Fruit fly (Drosophila melanogaster) whole organism, embryonic: ENCODE measurements around the gene Rtc1.

Source experiments
- Aef1 ChIP-seq: fragments of 200-800 bp; sonication (Bioruptor generic); IDR thresholded peaks from 3 replicates; pipeline ENCODE4 v1.3.6; 2022; ENCODE audit warnings: missing biosample characterization, missing genetic modification characterization
- Atf6 ChIP-seq: fragments of 200-800 bp; sonication (Bioruptor generic); IDR thresholded peaks from 2 replicates; pipeline ENCODE4 v1.3.6; 2022; ENCODE audit warnings: missing biosample characterization, missing genetic modification characterization
- Bdp1 ChIP-seq: fragments of 200-800 bp; sonication (Bioruptor generic); optimal IDR thresholded peaks from 3 replicates; lab custom pipeline; 2016; ENCODE audit warnings: missing biosample characterization, missing genetic modification characterization
- CG10366 ChIP-seq: fragments of 200-800 bp; sonication (Bioruptor generic); IDR thresholded peaks from 2 replicates; pipeline ENCODE4 v1.3.6; 2022; ENCODE audit warnings: missing biosample characterization, missing genetic modification characterization
- CG10959 ChIP-seq: fragments of 200-800 bp; sonication (Bioruptor generic); IDR thresholded peaks from 2 replicates; pipeline ENCODE4 v1.3.6; 2022; ENCODE audit warnings: missing biosample characterization, missing genetic modification characterization
- CG11723 ChIP-seq: fragments of 200-800 bp; sonication (Bioruptor generic); optimal IDR thresholded peaks from 2 replicates; lab custom pipeline; 2017; ENCODE audit warnings: missing biosample characterization, mild to moderate bottlenecking, missing genetic modification characterization
- CG12219 ChIP-seq: fragments of 200-800 bp; sonication (Bioruptor generic); optimal IDR thresholded peaks from 3 replicates; lab custom pipeline; 2018; ENCODE audit warnings: missing biosample characterization, mild to moderate bottlenecking, missing genetic modification characterization
- CG12659 ChIP-seq: fragments of 200-800 bp; sonication (Bioruptor generic); optimal IDR thresholded peaks from 3 replicates; lab custom pipeline; 2017; ENCODE audit warnings: mild to moderate bottlenecking, missing biosample characterization, missing genetic modification reagents, missing genetic modification characterization
- CG13296 ChIP-seq: fragments of 200-800 bp; sonication (Bioruptor generic); optimal IDR thresholded peaks from 3 replicates; lab custom pipeline; 2018; ENCODE audit warnings: missing biosample characterization, mild to moderate bottlenecking, missing genetic modification characterization
- CG13894 ChIP-seq: fragments of 200-800 bp; sonication (Bioruptor generic); optimal IDR thresholded peaks from 3 replicates; lab custom pipeline; 2018; ENCODE audit warnings: missing biosample characterization, mild to moderate bottlenecking, missing genetic modification characterization, moderate library complexity
- CG14014 ChIP-seq: fragments of 200-800 bp; sonication (Bioruptor generic); IDR thresholded peaks from 2 replicates; pipeline ENCODE4 v1.3.6; 2022; ENCODE audit warnings: missing biosample characterization, missing genetic modification characterization
- CG15696 ChIP-seq: fragments of 200-800 bp; sonication (Bioruptor generic); optimal IDR thresholded peaks from 2 replicates; lab custom pipeline; 2019; ENCODE audit warnings: missing biosample characterization, mild to moderate bottlenecking, missing genetic modification characterization, moderate library complexity
- CG16863 ChIP-seq: fragments of 200-800 bp; sonication (Bioruptor generic); optimal IDR thresholded peaks from 3 replicates; lab custom pipeline; 2016; ENCODE audit warnings: missing biosample characterization, missing genetic modification characterization
- CG18262 ChIP-seq: fragments of 200-800 bp; optimal IDR thresholded peaks from 3 replicates; lab custom pipeline; 2019; ENCODE audit warnings: missing biosample characterization, mild to moderate bottlenecking, missing genetic modification characterization, moderate library complexity
- CG18599 ChIP-seq: fragments of 200-800 bp; sonication (Bioruptor generic); optimal IDR thresholded peaks from 3 replicates; lab custom pipeline; 2017; ENCODE audit warnings: missing biosample characterization, missing genetic modification characterization, mild to moderate bottlenecking, moderate library complexity, missing genetic modification reagents
- CG3726 ChIP-seq: fragments of 200-800 bp; sonication (Bioruptor generic); IDR thresholded peaks from 3 replicates; pipeline ENCODE4, ENCODE4 v1.3.6; 2022; ENCODE audit warnings: missing biosample characterization, missing genetic modification characterization
- CG3847 ChIP-seq: fragments of 200-800 bp; sonication (Bioruptor generic); IDR thresholded peaks from 2 replicates; pipeline ENCODE4 v1.3.6; 2022; ENCODE audit warnings: missing biosample characterization, missing genetic modification characterization
- CG42726 ChIP-seq: fragments of 200-800 bp; sonication (Bioruptor generic); IDR thresholded peaks from 2 replicates; pipeline ENCODE4 v1.3.6; 2022; ENCODE audit warnings: missing biosample characterization, missing genetic modification characterization; ENCODE audit not compliant: partially characterized antibody
- CG7839 ChIP-seq: fragments of 200-800 bp; sonication (Bioruptor generic); optimal IDR thresholded peaks from 3 replicates; lab custom pipeline; 2018; ENCODE audit warnings: missing biosample characterization, mild to moderate bottlenecking, missing genetic modification characterization, moderate library complexity
- Eip74EF ChIP-seq, 2 experiments: fragments of 200-800 bp in 1 of 2; fragments of >200 bp in 1 of 2; sonication (Bioruptor generic) in 1 of 2; optimal IDR thresholded peaks; 2 replicates each; lab custom pipeline; 2017 to 2019; ENCODE audit warnings: missing biosample characterization in 2 of 2, missing genetic modification characterization in 2 of 2, mild to moderate bottlenecking in 1 of 2, moderate library complexity in 1 of 2
- Hr3 ChIP-seq: fragments of 200-800 bp; sonication (Bioruptor generic); optimal IDR thresholded peaks from 3 replicates; lab custom pipeline; 2016; ENCODE audit warnings: missing biosample characterization, missing genetic modification characterization
- Hr51 ChIP-seq, 2 experiments: fragments of 200-800 bp; sonication (Bioruptor generic); optimal IDR thresholded peaks; 2 replicates in 1 of 2; 3 replicates in 1 of 2; lab custom pipeline; 2016 to 2018; ENCODE audit warnings: missing biosample characterization in 2 of 2, missing genetic modification characterization in 2 of 2, mild to moderate bottlenecking in 1 of 2, moderate library complexity in 1 of 2
- Max ChIP-seq: fragments of 200-800 bp; sonication (Bioruptor generic); optimal IDR thresholded peaks from 2 replicates; lab custom pipeline; 2016; ENCODE audit warnings: missing biosample characterization, mild to moderate bottlenecking, missing genetic modification characterization
- Mes4 ChIP-seq: fragments of 200-800 bp; sonication (Bioruptor generic); optimal IDR thresholded peaks from 2 replicates; lab custom pipeline; 2016; ENCODE audit warnings: missing biosample characterization, missing genetic modification characterization
- NfI ChIP-seq: fragments of 200-800 bp; sonication (Bioruptor generic); optimal IDR thresholded peaks from 3 replicates; lab custom pipeline; 2018; ENCODE audit warnings: missing biosample characterization, mild to moderate bottlenecking, missing genetic modification characterization, moderate library complexity
- Oli ChIP-seq: fragments of 200-800 bp; sonication (Bioruptor generic); optimal IDR thresholded peaks from 2 replicates; lab custom pipeline; 2018; ENCODE audit warnings: missing biosample characterization, mild to moderate bottlenecking, missing genetic modification characterization, moderate library complexity
- Pdp1 ChIP-seq, 2 experiments: fragments of 200-800 bp; sonication (Bioruptor generic); optimal IDR thresholded peaks; 3 replicates each; lab custom pipeline; 2016; ENCODE audit warnings: missing biosample characterization in 2 of 2, missing genetic modification characterization in 2 of 2, mild to moderate bottlenecking in 1 of 2, moderate library complexity in 1 of 2
- Ptx1 ChIP-seq: fragments of 200-800 bp; sonication (Bioruptor generic); IDR thresholded peaks from 2 replicates; pipeline ENCODE4 v1.3.6; 2022; ENCODE audit warnings: missing biosample characterization, missing genetic modification characterization
- Ravus ChIP-seq: fragments of 200-800 bp; sonication (Bioruptor generic); IDR thresholded peaks from 2 replicates; pipeline ENCODE4 v1.3.6; 2022; ENCODE audit warnings: missing biosample characterization, missing genetic modification characterization
- bigmax ChIP-seq: fragments of 200-800 bp; sonication (Bioruptor generic); optimal IDR thresholded peaks from 2 replicates; lab custom pipeline; 2018; ENCODE audit warnings: missing biosample characterization, mild to moderate bottlenecking, missing genetic modification characterization
- chif ChIP-seq, 2 experiments: fragments of 200-800 bp; sonication (Bioruptor generic); optimal IDR thresholded peaks; 3 replicates each; lab custom pipeline; 2016; ENCODE audit warnings: missing biosample characterization in 2 of 2, missing genetic modification characterization in 2 of 2
- disco-r ChIP-seq: fragments of 200-800 bp; sonication (Bioruptor generic); optimal IDR thresholded peaks from 2 replicates; lab custom pipeline; 2016; ENCODE audit warnings: missing biosample characterization, missing genetic modification characterization
- dmrt11E ChIP-seq: fragments of 200-800 bp; sonication (Bioruptor generic); optimal IDR thresholded peaks from 3 replicates; lab custom pipeline; 2018; ENCODE audit warnings: missing biosample characterization, mild to moderate bottlenecking, missing genetic modification characterization, moderate library complexity
- dysf ChIP-seq: fragments of 200-800 bp; sonication (Bioruptor generic); IDR thresholded peaks from 3 replicates; pipeline ENCODE4 v1.3.6; 2022; ENCODE audit warnings: missing biosample characterization, missing genetic modification characterization
- eve ChIP-seq, 2 experiments: fragments of >200 bp; optimal IDR thresholded peaks; 2 replicates each; lab custom pipeline; 2017; ENCODE audit warnings: missing biosample characterization in 2 of 2, missing genetic modification characterization in 2 of 2
- ind ChIP-seq: fragments of 200-800 bp; sonication (Bioruptor generic); optimal IDR thresholded peaks from 3 replicates; lab custom pipeline; 2016; ENCODE audit warnings: missing biosample characterization, missing genetic modification characterization
- lab ChIP-seq: fragments of 200-800 bp; sonication (Bioruptor generic); optimal IDR thresholded peaks from 3 replicates; lab custom pipeline; 2017; ENCODE audit warnings: missing biosample characterization, missing genetic modification characterization, mild to moderate bottlenecking, moderate library complexity, missing genetic modification reagents
- lmd ChIP-seq: fragments of 200-800 bp; sonication (Bioruptor generic); IDR thresholded peaks from 2 replicates; pipeline ENCODE4 v1.3.6; 2022; ENCODE audit warnings: missing biosample characterization, missing genetic modification characterization
- mam ChIP-seq: fragments of 200-800 bp; sonication (Bioruptor generic); optimal IDR thresholded peaks from 3 replicates; lab custom pipeline; 2016; ENCODE audit warnings: missing biosample characterization, missing genetic modification characterization
- nau ChIP-seq: fragments of 200-800 bp; sonication (Bioruptor generic); optimal IDR thresholded peaks from 3 replicates; lab custom pipeline; 2017; ENCODE audit warnings: missing biosample characterization, mild to moderate bottlenecking, missing genetic modification characterization, missing genetic modification reagents
- onecut ChIP-seq: fragments of 200-800 bp; sonication (Bioruptor generic); IDR thresholded peaks from 2 replicates; pipeline ENCODE4 v1.3.6; 2022; ENCODE audit warnings: missing biosample characterization, missing genetic modification characterization
- org-1 ChIP-seq: fragments of 200-800 bp; sonication (Bioruptor generic); optimal IDR thresholded peaks from 2 replicates; lab custom pipeline; 2017; ENCODE audit warnings: missing biosample characterization, missing genetic modification characterization
- pnt ChIP-seq: fragments of 200-800 bp; sonication (Bioruptor generic); optimal IDR thresholded peaks from 3 replicates; lab custom pipeline; 2016; ENCODE audit warnings: missing biosample characterization, missing genetic modification characterization
- sd ChIP-seq: fragments of 200-800 bp; sonication (Bioruptor generic); optimal IDR thresholded peaks from 3 replicates; lab custom pipeline; 2018; ENCODE audit warnings: missing biosample characterization, mild to moderate bottlenecking, missing genetic modification characterization, moderate library complexity
- tap ChIP-seq: fragments of 200-800 bp; optimal IDR thresholded peaks from 3 replicates; lab custom pipeline; 2019; ENCODE audit warnings: missing biosample characterization, mild to moderate bottlenecking, missing genetic modification characterization, moderate library complexity
- ttk ChIP-seq: fragments of 200-800 bp; sonication (Bioruptor generic); IDR thresholded peaks from 2 replicates; pipeline ENCODE4 v2.1.2; 2022; ENCODE audit warnings: missing biosample characterization, missing genetic modification characterization
- zf30C ChIP-seq: fragments of 200-800 bp; sonication (Bioruptor generic); optimal IDR thresholded peaks from 3 replicates; lab custom pipeline; 2018; ENCODE audit warnings: missing biosample characterization, mild to moderate bottlenecking, missing genetic modification characterization

Gene Rtc1

dm6 chrX:13783958-13784907 is 27.3 kb downstream of the Rtc1 start (continued):
- TF ChIP-seq nau (GFP tag; lab: Kevin White, UChicago) = peak; percentile 19
- peak; percentile 50 for TF ChIP-seq Ptx1
- peak in 1 of 2 experiments; percentile 58 for TF ChIP-seq eve (GFP tag; optimal IDR thresholded peaks at IDR 0.05; lab: Kevin White, UChicago)
- TF ChIP-seq Hr3 (GFP tag; lab: Kevin White, UChicago) = peak; percentile 16
- no peak for TF ChIP-seq Mes4
- peak; percentile 46 to 50 for TF ChIP-seq chif (GFP tag; optimal IDR thresholded peaks at IDR 0.05; lab: Kevin White, UChicago)
- 0 out of 2 replicates have a peak, but pooled peaks have one; percentile 14 for TF ChIP-seq ttk (GFP tag; lab: Robert Waterston, UW)
- TF ChIP-seq tap = peak; percentile 18
- peak; percentile 42 for TF ChIP-seq org-1 (GFP tag; lab: Kevin White, UChicago)
- peak; percentile 52; the same call in 1 of the 2 replicates for TF ChIP-seq lmd (GFP tag; lab: Robert Waterston, UW)
- TF ChIP-seq CG13894 = no peak
- no peak for TF ChIP-seq bigmax (GFP tag; lab: Kevin White, UChicago)
- peak; percentile 52; the same call in 1 of the 2 replicates for TF ChIP-seq Atf6 (GFP tag; lab: Robert Waterston, UW)
- peak; percentile 61 for TF ChIP-seq CG18262 (tag; lab: Kevin White, UChicago)
- TF ChIP-seq CG7839 (tag; lab: Kevin White, UChicago) = peak; percentile 72
- peak; percentile 30 for TF ChIP-seq dmrt11E
- peak; percentile 9 for TF ChIP-seq CG12219
- TF ChIP-seq NfI (GFP tag; lab: Kevin White, UChicago) = peak; percentile 42
- peak; percentile 7 for TF ChIP-seq Max (GFP tag; lab: Kevin White, UChicago)
- 0 out of 2 replicates have a peak, but pooled peaks have one; percentile 39 for TF ChIP-seq CG10959 (GFP tag; lab: Robert Waterston, UW)
- TF ChIP-seq CG3847 (GFP tag; lab: Robert Waterston, UW) = peak; percentile 35; the same call in 1 of the 2 replicates
- TF ChIP-seq CG11723 (GFP tag; lab: Kevin White, UChicago) = peak; percentile 10
- TF ChIP-seq disco-r = no peak
- peak; percentile 14 for TF ChIP-seq pnt (GFP tag; lab: Kevin White, UChicago)
- TF ChIP-seq CG12659 = peak; percentile 30
- no peak for TF ChIP-seq CG42726
- TF ChIP-seq CG15696 = peak; percentile 2
- no peak for TF ChIP-seq Ravus (GFP tag; lab: Robert Waterston, UW)
- peak; percentile 30 for TF ChIP-seq CG13296 (GFP tag; lab: Kevin White, UChicago)
- peak in 1 of 2 experiments; percentile 15 for TF ChIP-seq Eip74EF (GFP tag; optimal IDR thresholded peaks at IDR 0.05; lab: Kevin White, UChicago)
- TF ChIP-seq CG16863 (GFP tag; lab: Kevin White, UChicago) = peak; percentile 54
- no peak for TF ChIP-seq CG14014
- peak; percentile 54 for TF ChIP-seq CG18599 (GFP tag; lab: Kevin White, UChicago)
- peak; percentile 21 for TF ChIP-seq CG10366 (GFP tag; lab: Robert Waterston, UW)
- peak; percentile 68 for TF ChIP-seq lab (GFP tag; lab: Kevin White, UChicago)
- peak; percentile 94 for TF ChIP-seq onecut
- TF ChIP-seq Aef1 (GFP tag; lab: Robert Waterston, UW) = peak; percentile 31; the same call in 1 of the 3 replicates
- TF ChIP-seq Oli = peak; percentile 76
- peak; percentile 77 for TF ChIP-seq sd
- TF ChIP-seq CG3726 (GFP tag; lab: Robert Waterston, UW) = no peak
- TF ChIP-seq dysf (GFP tag; lab: Robert Waterston, UW) = peak; percentile 67
- peak; percentile 59 for TF ChIP-seq ind (GFP tag; lab: Kevin White, UChicago)
- peak; percentile 23 for TF ChIP-seq mam
- TF ChIP-seq Pdp1 (GFP tag; optimal IDR thresholded peaks at IDR 0.05; lab: Kevin White, UChicago) = peak; percentile 12 to 45
- TF ChIP-seq zf30C (GFP tag; lab: Kevin White, UChicago) = peak; percentile 41
- no peak for TF ChIP-seq Bdp1
- peak in 1 of 2 experiments; percentile 63 for TF ChIP-seq Hr51 (GFP tag; optimal IDR thresholded peaks at IDR 0.05; lab: Kevin White, UChicago)
